Worm (Caenorhabditis elegans): ENCODE results near the gene Y53C12A.10.
A peak's percentile ranks its signal among the peaks of the same experiment; 100 is the strongest.

Gene Y53C12A.10

DNA sequence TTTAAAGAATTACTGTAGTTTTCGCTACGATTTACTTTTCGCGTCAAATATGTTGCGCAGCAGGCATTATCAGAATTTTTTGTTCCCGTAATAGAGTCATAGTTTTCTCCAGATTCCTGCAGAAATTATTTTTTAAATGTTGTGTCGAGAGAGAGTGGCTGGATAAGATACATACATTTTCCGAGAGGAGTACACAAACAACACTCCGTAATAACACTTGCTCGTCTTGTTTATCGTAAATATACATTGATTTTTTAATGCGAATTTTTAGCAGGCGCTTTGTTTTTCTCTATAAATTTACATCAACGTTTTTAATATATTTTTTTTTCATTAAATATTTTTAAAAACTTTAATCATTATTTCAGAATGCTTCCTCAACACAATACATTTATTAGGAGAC is 35.7 kb downstream of the Y53C12A.10 start, which contains the start of gene taf-8:
taf-8 (plus strand) TSS at position 360 of the 400 bp plus-strand sequence.
- TF ChIP-seq elt-1 (tag; optimal IDR thresholded peaks at IDR 0.05; ENCODE audit: borderline replicate concordance, insufficient read depth) (no peak), ztf-11 (tag; optimal IDR thresholded peaks at IDR 0.05) (no peak), unc-120 (tag; optimal IDR thresholded peaks at IDR 0.05; ENCODE audit: poor library complexity, severe bottlenecking) (no peak), nhr-28 (tag; optimal IDR thresholded peaks at IDR 0.05) (no peak), M03D4.4 (tag; optimal IDR thresholded peaks at IDR 0.05) (no peak), unc-39 (tag; optimal IDR thresholded peaks at IDR 0.05) (no peak), bed-3 (GFP tag; optimal IDR thresholded peaks at IDR 0.05) (no peak), nhr-76 (tag; optimal IDR thresholded peaks at IDR 0.05) (no peak), sem-2 (GFP tag; optimal IDR thresholded peaks at IDR 0.05) (no peak), ham-2 (GFP tag; optimal IDR thresholded peaks at IDR 0.05) (no peak), nhr-12 (tag; optimal IDR thresholded peaks at IDR 0.05) (no peak), ceh-83 (GFP tag; optimal IDR thresholded peaks at IDR 0.05) (no peak), nhr-237 (tag; optimal IDR thresholded peaks at IDR 0.05) (no peak), lin-13 (tag; optimal IDR thresholded peaks at IDR 0.05) (no peak), ces-1 (GFP tag; optimal IDR thresholded peaks at IDR 0.05) (peak; percentile 69), pha-4 (tag; optimal IDR thresholded peaks at IDR 0.05) (peak; percentile 31), ceh-43 (GFP tag; optimal IDR thresholded peaks at IDR 0.05) (no peak), lsy-2 (tag; optimal IDR thresholded peaks at IDR 0.05) (peak; percentile 53), lin-32 (GFP tag; optimal IDR thresholded peaks at IDR 0.05) (no peak), tbx-8 (GFP tag; optimal IDR thresholded peaks at IDR 0.05) (no peak), cnd-1 (tag; optimal IDR thresholded peaks at IDR 0.05) (no peak)

DNA sequence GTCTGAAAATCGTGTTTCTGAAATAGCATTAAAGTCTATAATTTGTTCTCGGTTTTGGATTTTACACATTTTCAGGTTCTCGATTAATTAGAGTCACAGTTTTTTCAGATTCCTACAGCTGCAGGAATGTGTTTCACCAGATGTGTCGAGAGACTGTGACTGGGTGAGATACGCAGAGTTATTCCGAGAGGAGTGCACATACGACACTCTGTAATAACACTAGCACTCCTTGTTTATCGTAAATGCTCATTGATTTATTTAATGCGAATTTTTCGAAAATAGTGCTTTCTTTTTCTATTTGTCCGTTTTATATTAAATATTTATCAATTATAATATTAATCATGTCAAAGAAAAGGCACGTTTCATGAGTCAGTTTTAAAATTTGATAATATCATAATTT is 37.3 kb downstream of the Y53C12A.10 start, which contains the start of gene ZK1320.11:
ZK1320.11 (plus strand) TSS at position 243 of the 400 bp plus-strand sequence.
- TF ChIP-seq ces-1 (GFP tag; optimal IDR thresholded peaks at IDR 0.05): peak; percentile 55
- no peak for TF ChIP-seq elt-1 (tag; optimal IDR thresholded peaks at IDR 0.05; ENCODE audit: borderline replicate concordance, insufficient read depth)

DNA sequence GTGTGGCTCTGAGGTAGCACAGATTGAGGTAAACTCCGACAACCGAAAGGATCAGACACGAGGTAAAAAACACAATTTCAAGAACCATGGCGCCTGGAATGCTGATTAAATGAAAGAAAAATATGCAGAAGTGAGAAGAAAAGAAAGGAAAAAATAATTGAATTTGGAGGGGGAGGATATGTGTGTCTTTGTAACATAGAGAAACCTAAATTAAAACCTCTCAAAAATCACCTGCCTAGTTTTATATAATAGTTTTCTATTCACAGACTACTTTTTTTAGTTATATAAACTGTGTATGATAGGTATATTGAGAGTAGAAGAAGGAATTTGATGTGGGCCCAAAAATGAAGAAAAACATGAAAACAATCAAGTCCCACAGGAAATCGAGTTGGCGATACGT is 39.1 kb downstream of the Y53C12A.10 start, which contains the start of gene ZK1320.5:
ZK1320.5 (minus strand) TSS at position 101 of the 400 bp plus-strand sequence.
- no peak for TF ChIP-seq mab-5 (tag; optimal IDR thresholded peaks at IDR 0.05)
- TF ChIP-seq unc-120 (tag; optimal IDR thresholded peaks at IDR 0.05; ENCODE audit: poor library complexity, severe bottlenecking): no peak
- TF ChIP-seq mls-2 (tag; optimal IDR thresholded peaks at IDR 0.05): no peak
- no peak for TF ChIP-seq nhr-28 (tag; optimal IDR thresholded peaks at IDR 0.05)
- no peak for TF ChIP-seq unc-62 (GFP tag; optimal IDR thresholded peaks at IDR 0.05)
- TF ChIP-seq pha-4 (tag; optimal IDR thresholded peaks at IDR 0.05): no peak

DNA sequence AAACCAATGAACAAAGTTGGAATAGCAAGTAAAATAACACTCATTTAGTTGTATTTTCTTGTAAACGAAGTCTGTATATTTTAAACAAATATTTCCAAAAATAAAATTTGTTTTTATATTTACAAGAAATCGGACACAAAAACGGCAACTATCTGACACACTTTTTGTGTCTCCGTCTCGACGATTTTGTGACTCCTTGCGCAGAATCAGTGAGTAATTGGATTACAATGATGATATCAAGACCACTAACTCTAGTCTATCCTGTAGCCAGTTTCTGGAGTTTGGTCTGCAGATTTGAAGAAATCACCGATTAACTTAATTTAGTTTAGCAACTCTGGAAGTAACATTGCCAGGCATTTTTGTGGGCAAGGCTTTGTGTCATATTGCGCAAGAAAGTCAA is 41.8 kb downstream of the Y53C12A.10 start, which contains the start of gene cyp-13A10:
cyp-13A10 (minus strand) TSS at position 88 of the 400 bp plus-strand sequence.
- TF ChIP-seq unc-39 (tag; optimal IDR thresholded peaks at IDR 0.05): no peak
- no peak for TF ChIP-seq lsy-2 (tag; optimal IDR thresholded peaks at IDR 0.05)
- no peak for TF ChIP-seq lin-32 (GFP tag; optimal IDR thresholded peaks at IDR 0.05)
- no peak for TF ChIP-seq elt-1 (tag; optimal IDR thresholded peaks at IDR 0.05; ENCODE audit: borderline replicate concordance, insufficient read depth)
- peak; percentile 32 for TF ChIP-seq zip-8 (tag; optimal IDR thresholded peaks at IDR 0.05)

DNA sequence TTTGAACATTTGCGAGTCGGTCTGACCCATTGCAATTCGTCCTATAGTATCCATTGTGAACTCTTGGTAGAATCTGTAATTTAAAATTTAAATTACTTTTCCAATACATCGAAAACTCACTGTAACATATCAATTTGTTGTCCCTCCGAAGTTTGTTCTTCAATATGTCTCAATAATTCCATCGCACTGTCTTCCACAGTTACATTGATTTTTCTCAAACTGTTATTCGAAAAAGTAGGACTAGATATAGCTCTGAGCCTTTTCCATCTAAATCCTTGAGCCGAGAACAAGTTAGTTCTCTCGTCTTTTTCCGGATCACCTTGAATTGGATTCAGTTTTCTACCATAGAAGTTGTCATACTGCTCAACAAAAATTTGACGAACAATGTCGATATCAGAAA is 42.5 kb downstream of the Y53C12A.10 start:
- no peak for TF ChIP-seq zip-8 (tag; optimal IDR thresholded peaks at IDR 0.05)
- TF ChIP-seq nhr-76 (tag; optimal IDR thresholded peaks at IDR 0.05): no peak
- no peak for TF ChIP-seq blmp-1 (tag; optimal IDR thresholded peaks at IDR 0.05)
- TF ChIP-seq ces-1 (GFP tag; optimal IDR thresholded peaks at IDR 0.05): no peak
- TF ChIP-seq drap-1 (GFP tag; optimal IDR thresholded peaks at IDR 0.05): no peak
- TF ChIP-seq ceh-43 (GFP tag; optimal IDR thresholded peaks at IDR 0.05): no peak
- no peak for TF ChIP-seq snpc-4 (tag; optimal IDR thresholded peaks at IDR 0.05)
- no peak for TF ChIP-seq sptf-1 (tag; optimal IDR thresholded peaks at IDR 0.05)

DNA sequence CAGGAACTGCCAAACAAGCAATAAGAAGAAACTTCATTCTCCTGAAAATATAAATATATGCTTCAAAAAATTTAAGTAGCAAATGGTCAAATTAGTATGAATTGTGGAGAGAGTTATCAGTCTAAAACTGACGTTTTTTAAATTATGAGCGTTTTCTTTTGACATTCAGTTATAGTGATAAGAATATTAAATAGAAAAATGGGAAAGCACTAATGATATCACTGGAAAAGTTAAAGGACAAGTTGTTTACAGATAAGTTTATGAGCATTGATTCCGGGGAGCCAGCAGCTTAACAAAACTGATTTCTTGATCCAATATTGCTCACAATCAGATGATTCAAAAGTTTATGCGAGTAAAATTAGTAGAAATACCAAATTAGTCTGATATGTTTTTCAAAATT is 44.3 kb downstream of the Y53C12A.10 start, which contains the start of gene ZK1320.3:
ZK1320.3 (minus strand) TSS at position 41 of the 400 bp plus-strand sequence.
- TF ChIP-seq nhr-2 (tag; optimal IDR thresholded peaks at IDR 0.05): no peak
- TF ChIP-seq lin-32 (GFP tag; optimal IDR thresholded peaks at IDR 0.05): no peak
- no peak for TF ChIP-seq ceh-43 (GFP tag; optimal IDR thresholded peaks at IDR 0.05)
- TF ChIP-seq sem-2 (GFP tag; optimal IDR thresholded peaks at IDR 0.05): no peak
- no peak for TF ChIP-seq nhr-76 (tag; optimal IDR thresholded peaks at IDR 0.05)
- no peak for TF ChIP-seq drap-1 (GFP tag; optimal IDR thresholded peaks at IDR 0.05)
- TF ChIP-seq ces-1 (GFP tag; optimal IDR thresholded peaks at IDR 0.05): no peak
- no peak for TF ChIP-seq tbx-8 (GFP tag; optimal IDR thresholded peaks at IDR 0.05)
- TF ChIP-seq zip-8 (tag; optimal IDR thresholded peaks at IDR 0.05): no peak
- no peak for TF ChIP-seq mab-5 (tag; optimal IDR thresholded peaks at IDR 0.05)
- TF ChIP-seq M03D4.4 (tag; optimal IDR thresholded peaks at IDR 0.05): no peak
- no peak for TF ChIP-seq ceh-83 (GFP tag; optimal IDR thresholded peaks at IDR 0.05)
- TF ChIP-seq sptf-1 (tag; optimal IDR thresholded peaks at IDR 0.05): no peak
- TF ChIP-seq nhr-12 (tag; optimal IDR thresholded peaks at IDR 0.05): no peak
